Worm (Caenorhabditis elegans): ENCODE data around the gene M7.7.

DNA sequence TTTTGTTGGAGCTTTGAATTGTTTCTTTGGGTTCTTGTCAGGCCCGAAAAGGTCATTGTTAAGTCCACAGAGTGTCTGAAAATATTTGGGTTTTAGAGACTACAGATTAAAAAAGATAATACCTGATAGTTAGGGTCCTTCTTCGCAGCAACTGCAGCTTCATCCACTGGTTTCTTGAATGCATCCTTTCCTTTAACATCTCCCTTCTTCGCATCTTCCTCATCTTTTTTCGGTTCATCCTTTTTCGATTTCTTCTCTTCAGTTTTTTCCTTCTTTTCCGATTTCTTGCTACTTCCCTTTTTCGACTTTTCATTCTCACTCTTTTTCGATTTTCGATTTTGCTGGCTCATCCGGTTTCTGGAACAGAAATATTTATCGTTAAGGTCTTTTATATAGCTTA is 13.9 kb downstream of the M7.7 start:
- no peak for TF ChIP-seq unc-62 (GFP tag; optimal IDR thresholded peaks at IDR 0.05)
- TF ChIP-seq T26A5.8 (tag; optimal IDR thresholded peaks at IDR 0.05): no peak
- TF ChIP-seq ZK185.1 (tag; optimal IDR thresholded peaks at IDR 0.05; ENCODE audit: poor library complexity, severe bottlenecking): no peak
- no peak for TF ChIP-seq pha-4 (tag; optimal IDR thresholded peaks at IDR 0.05)
- no peak for TF ChIP-seq sdz-38 (tag; optimal IDR thresholded peaks at IDR 0.05)
- no peak for TF ChIP-seq mcd-1 (GFP tag; IDR thresholded peaks at IDR 0.05)
- TF ChIP-seq F49E8.2 (tag; optimal IDR thresholded peaks at IDR 0.05; ENCODE audit: insufficient read depth): no peak
- no peak for TF ChIP-seq lin-26 (GFP tag; IDR thresholded peaks at IDR 0.05)
- TF ChIP-seq C17E4.6 (GFP tag; IDR thresholded peaks at IDR 0.05): no peak
- no peak for TF ChIP-seq ztf-18 (tag; optimal IDR thresholded peaks at IDR 0.05)

Data from whole organism, young adult.